Fruit fly (Drosophila melanogaster): ENCODE results near the gene Sgt.

Gene Sgt

dm6 chr2L:17514090-17514715, 42.8 kb downstream of the Sgt start:
- TF ChIP-seq Usf (GFP tag; optimal IDR thresholded peaks at IDR 0.05) = peak; percentile 57
- peak; percentile 57 for TF ChIP-seq NK7.1 (GFP tag; optimal IDR thresholded peaks at IDR 0.05)
- TF ChIP-seq CG1603 (tag; optimal IDR thresholded peaks at IDR 0.05) = peak; percentile 48
- TF ChIP-seq CG10321 (GFP tag; IDR thresholded peaks at IDR 0.05) = peak; percentile 67
- peak; percentile 79 for TF ChIP-seq Mes4 (GFP tag; optimal IDR thresholded peaks at IDR 0.05)
- TF ChIP-seq pita (GFP tag; optimal IDR thresholded peaks at IDR 0.05) = no peak
- peak; percentile 75 for TF ChIP-seq CG14441 (GFP tag; IDR thresholded peaks at IDR 0.05)
- TF ChIP-seq Gsc (GFP tag; IDR thresholded peaks at IDR 0.05) = peak; percentile 69
- TF ChIP-seq CG17359 (tag; optimal IDR thresholded peaks at IDR 0.05) = peak; percentile 91
- TF ChIP-seq lbe (GFP tag; optimal IDR thresholded peaks at IDR 0.05) = no peak
- TF ChIP-seq aop (GFP tag; IDR thresholded peaks at IDR 0.05) = peak; percentile 38; the same call in 1 of the 2 replicates
- no peak for TF ChIP-seq CG2129 (GFP tag; IDR thresholded peaks at IDR 0.05; ENCODE audit: partially characterized antibody)
- peak; percentile 72 for TF ChIP-seq CG15011 (GFP tag; optimal IDR thresholded peaks at IDR 0.05)
- peak; percentile 85 for TF ChIP-seq slou (GFP tag; optimal IDR thresholded peaks at IDR 0.05)
- peak; percentile 83 for TF ChIP-seq CG12219 (GFP tag; optimal IDR thresholded peaks at IDR 0.05)
- peak; percentile 89 for TF ChIP-seq grau (tag; optimal IDR thresholded peaks at IDR 0.05)
- peak; percentile 44 for TF ChIP-seq CG31365 (tag; optimal IDR thresholded peaks at IDR 0.05)
- TF ChIP-seq Lpt (GFP tag; optimal IDR thresholded peaks at IDR 0.05) = no peak
- peak; percentile 80 for TF ChIP-seq oc (tag; optimal IDR thresholded peaks at IDR 0.05)
- no peak for TF ChIP-seq usp (GFP tag; optimal IDR thresholded peaks at IDR 0.05)
- TF ChIP-seq Chrac-16 (GFP tag; optimal IDR thresholded peaks at IDR 0.05) = peak; percentile 84
- TF ChIP-seq pho (GFP tag; optimal IDR thresholded peaks at IDR 0.05) = no peak
- TF ChIP-seq CG3065 (GFP tag; optimal IDR thresholded peaks at IDR 0.05) = peak; percentile 26
- TF ChIP-seq Dfd (GFP tag; optimal IDR thresholded peaks at IDR 0.05) = no peak
- TF ChIP-seq Max (GFP tag; optimal IDR thresholded peaks at IDR 0.05) = peak; percentile 63
- TF ChIP-seq az2 (GFP tag; optimal IDR thresholded peaks at IDR 0.05) = peak; percentile 80
- TF ChIP-seq sna (GFP tag; IDR thresholded peaks at IDR 0.05; ENCODE audit: partially characterized antibody) = no peak
- peak; percentile 86 for TF ChIP-seq twi (tag; optimal IDR thresholded peaks at IDR 0.05)
- TF ChIP-seq Ets65A (GFP tag) = peak; percentile 93
- TF ChIP-seq Trl (optimal IDR thresholded peaks at IDR 0.05) = no peak
- peak; percentile 74 for TF ChIP-seq Trl (GFP tag; optimal IDR thresholded peaks at IDR 0.05)
- peak; percentile 64 for TF ChIP-seq CG7786 (GFP tag; optimal IDR thresholded peaks at IDR 0.05)
- TF ChIP-seq mam (GFP tag; optimal IDR thresholded peaks at IDR 0.05) = peak; percentile 67
- TF ChIP-seq Fer1 (GFP tag; optimal IDR thresholded peaks at IDR 0.05) = peak; percentile 94
- peak; percentile 89 for TF ChIP-seq CG8388 (GFP tag; optimal IDR thresholded peaks at IDR 0.05)
- peak; percentile 87 for TF ChIP-seq lmd (GFP tag; IDR thresholded peaks at IDR 0.05)
- peak; percentile 67 for TF ChIP-seq tup (GFP tag; optimal IDR thresholded peaks at IDR 0.05)
- TF ChIP-seq Ravus (GFP tag; IDR thresholded peaks at IDR 0.05) = peak; percentile 35
- TF ChIP-seq CG17912 (GFP tag; optimal IDR thresholded peaks at IDR 0.05) = no peak
- peak; percentile 82 for TF ChIP-seq gce (GFP tag; IDR thresholded peaks at IDR 0.05)
- peak; percentile 86 for TF ChIP-seq HHEX (GFP tag; optimal IDR thresholded peaks at IDR 0.05)
- TF ChIP-seq zfh1 (GFP tag; IDR thresholded peaks at IDR 0.05) = peak; percentile 90
- peak; percentile 56 for TF ChIP-seq ab (GFP tag; optimal IDR thresholded peaks at IDR 0.05)
- peak in 1 of 2 experiments; percentile 70 for TF ChIP-seq Pdp1 (GFP tag; optimal IDR thresholded peaks at IDR 0.05)
- peak; percentile 77 for TF ChIP-seq ap (GFP tag; IDR thresholded peaks at IDR 0.05)
- peak; percentile 56 for TF ChIP-seq CG1024 (GFP tag; IDR thresholded peaks at IDR 0.05)
- peak; percentile 40 for TF ChIP-seq da (GFP tag; optimal IDR thresholded peaks at IDR 0.05)
- peak; percentile 75 for TF ChIP-seq CG11085 (GFP tag; IDR thresholded peaks at IDR 0.05)
- TF ChIP-seq sr (GFP tag; IDR thresholded peaks at IDR 0.05) = 0 out of 3 replicates have a peak, but pooled peaks have one; percentile 17
- no peak for TF ChIP-seq cg (GFP tag; optimal IDR thresholded peaks at IDR 0.05)
- peak; percentile 48 for TF ChIP-seq jing (GFP tag; optimal IDR thresholded peaks at IDR 0.05)
